Worm (Caenorhabditis elegans) whole organism, L3 larva: ENCODE measurements around the gene sre-7.

ENCODE experiments used
- R02D3.7 ChIP-seq: fragments of 150-350 bp; optimal IDR thresholded peaks from 2 replicates; lab custom pipeline; 2014; ENCODE audit warnings: missing biosample characterization, missing genetic modification characterization
- ceh-82 ChIP-seq: fragments of 150-350 bp; optimal IDR thresholded peaks from 2 replicates; lab custom pipeline; 2014; ENCODE audit warnings: missing biosample characterization, missing genetic modification characterization
- elt-1 ChIP-seq: fragments of 150-350 bp; optimal IDR thresholded peaks from 2 replicates; lab custom pipeline; 2014; ENCODE audit warnings: missing biosample characterization, missing genetic modification characterization
- eor-1 ChIP-seq, 2 experiments: fragments of 150-350 bp; optimal IDR thresholded peaks; 2 replicates each; lab custom pipeline; 2014 to 2018; ENCODE audit warnings: missing biosample characterization in 2 of 2, missing genetic modification characterization in 2 of 2
- nhr-12 ChIP-seq: fragments of 150-350 bp; optimal IDR thresholded peaks from 2 replicates; lab custom pipeline; 2014; ENCODE audit warnings: missing biosample characterization, missing genetic modification characterization
- nhr-67 ChIP-seq: fragments of 150-350 bp; optimal IDR thresholded peaks from 2 replicates; lab custom pipeline; 2014; ENCODE audit warnings: missing biosample characterization, missing genetic modification characterization
- unc-39 ChIP-seq: sonication (generic microtip); optimal IDR thresholded peaks from 4 replicates; lab custom pipeline; 2017; ENCODE audit warnings: missing biosample characterization, missing genetic modification characterization

DNA sequence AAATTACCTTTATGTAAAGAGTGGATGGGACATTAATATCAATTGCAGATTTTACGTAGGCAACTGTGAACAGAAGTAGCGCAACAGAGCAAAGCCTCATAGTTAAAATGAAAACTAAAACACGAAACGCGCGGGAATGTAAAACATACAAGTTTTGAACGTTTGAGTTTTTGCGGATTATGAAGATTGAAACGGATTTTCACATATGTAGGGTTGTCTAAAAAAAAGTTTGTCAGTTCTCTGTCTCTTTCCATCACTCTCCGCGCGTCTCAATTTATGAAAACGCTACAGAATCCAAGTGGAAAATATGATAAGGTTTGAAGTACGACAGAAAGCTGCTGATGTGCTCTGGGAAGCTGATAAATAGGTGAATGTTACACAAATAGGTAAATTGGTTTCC, 2.8 kb downstream of the sre-7 start, which contains the start of gene K02E11.3:
- TF ChIP-seq R02D3.7 (no peak), elt-1 (tag; lab: Kevin White, UChicago) (no peak), unc-39 (tag; lab: Kevin White, UChicago) (no peak), nhr-12 (tag; lab: Kevin White, UChicago) (no peak), nhr-67 (no peak), ceh-82 (tag; lab: Kevin White, UChicago) (no peak), eor-1 (tag; optimal IDR thresholded peaks at IDR 0.05; lab: Kevin White, UChicago) (no peak)
